Worm (Caenorhabditis elegans): ENCODE measurements around the gene F28C6.5.
A peak's percentile ranks its signal among the peaks of the same experiment; 100 is the strongest.

F28C6.5 gene

DNA sequence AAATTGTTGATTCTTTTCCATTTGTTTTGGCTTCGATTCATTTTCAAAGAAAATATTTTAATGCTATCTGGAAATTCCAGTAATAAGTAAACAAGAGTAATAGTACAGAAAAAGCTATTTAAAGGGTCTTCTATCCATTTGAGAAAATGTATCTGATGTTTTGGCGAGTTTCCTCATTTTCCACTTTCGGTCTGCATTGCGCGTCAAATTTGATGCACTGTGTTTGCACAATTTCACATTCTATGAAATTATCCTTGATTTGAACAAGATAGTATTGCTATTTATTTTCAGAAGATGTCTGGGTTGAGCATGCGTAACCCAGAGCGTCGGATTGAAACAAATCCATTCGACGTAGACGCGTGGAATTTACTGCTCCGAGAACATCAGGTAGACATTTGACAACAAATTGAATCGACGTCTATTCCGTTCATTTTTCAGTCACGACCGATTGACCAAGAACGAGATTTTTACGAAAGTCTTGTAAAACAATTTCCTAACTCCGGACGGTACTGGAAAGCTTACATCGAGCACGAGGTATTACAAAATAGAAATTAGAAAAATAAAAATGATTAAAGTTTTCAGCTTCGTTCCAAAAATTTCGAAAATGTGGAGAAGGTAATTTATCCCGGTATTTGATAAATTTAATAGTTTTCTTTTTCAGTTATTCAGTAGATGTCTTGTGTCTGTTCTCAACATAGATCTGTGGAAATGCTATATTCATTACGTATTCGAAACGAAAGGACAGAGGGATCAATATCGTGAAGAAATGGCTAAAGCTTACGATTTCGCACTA, 4.4 kb downstream of the F28C6.5 start, which contains the start of gene suf-1 (continued):
- TF ChIP-seq mxl-3 (GFP tag; optimal IDR thresholded peaks at IDR 0.05) (no peak), cey-2 (tag; optimal IDR thresholded peaks at IDR 0.05; ENCODE audit: borderline replicate concordance, insufficient read depth) (no peak), zfp-2 (tag; optimal IDR thresholded peaks at IDR 0.05) (no peak), unc-62 (GFP tag; optimal IDR thresholded peaks at IDR 0.05 in 1 of 2) (peak in 1 of 2 experiments; percentile 60), unc-62 (tag; optimal IDR thresholded peaks at IDR 0.05) (no peak), fos-1 (tag; optimal IDR thresholded peaks at IDR 0.05) (no peak), dmd-8 (GFP tag; IDR thresholded peaks at IDR 0.05) (peak; percentile 56; the same call in 1 of the 2 replicates), mdt-29 (GFP tag; IDR thresholded peaks at IDR 0.05) (0 out of 2 replicates have a peak, but pooled peaks have one; percentile 52), snpc-4 (tag; optimal IDR thresholded peaks at IDR 0.05) (no peak), ceh-20 (GFP tag; IDR thresholded peaks at IDR 0.05) (no peak), nhr-102 (tag; optimal IDR thresholded peaks at IDR 0.05) (no peak), ztf-7 (tag; optimal IDR thresholded peaks at IDR 0.05) (no peak), mes-2 (tag; optimal IDR thresholded peaks at IDR 0.05; ENCODE audit: poor library complexity, severe bottlenecking) (peak; percentile 69), rbr-2 (tag; optimal IDR thresholded peaks at IDR 0.05) (no peak), lim-7 (GFP tag; IDR thresholded peaks at IDR 0.05) (no peak), nhr-42 (GFP tag; IDR thresholded peaks at IDR 0.05) (no peak)

DNA sequence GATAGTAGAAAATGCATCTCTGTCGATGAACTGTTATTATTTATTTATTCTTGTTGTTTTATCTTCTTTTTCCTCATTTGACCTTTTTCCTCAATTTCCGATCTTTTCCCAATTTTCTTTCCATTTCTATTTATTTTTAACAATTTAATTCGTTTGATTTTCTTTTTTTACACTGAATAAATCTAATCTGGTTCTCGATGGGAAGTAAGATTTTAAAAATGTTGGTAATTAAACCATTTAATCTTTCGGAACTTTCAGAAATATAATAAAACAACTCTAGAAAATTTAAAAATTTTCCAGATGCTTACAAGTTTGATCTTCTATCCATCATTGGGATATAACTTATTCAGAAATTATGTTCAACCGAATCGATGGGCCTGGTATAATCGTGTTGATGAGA, 7.2 kb downstream of the F28C6.5 start, which contains the start of gene F28C6.8:
F28C6.8 (plus strand) TSS at position 301 of the 400 bp plus-strand sequence.
- TF ChIP-seq set-16 (GFP tag; IDR thresholded peaks at IDR 0.05) (no peak), ceh-82 (tag; optimal IDR thresholded peaks at IDR 0.05) (no peak), lir-3 (tag; optimal IDR thresholded peaks at IDR 0.05) (no peak), nhr-42 (GFP tag; IDR thresholded peaks at IDR 0.05) (no peak), dmd-9 (GFP tag; IDR thresholded peaks at IDR 0.05) (no peak), spr-3 (GFP tag; optimal IDR thresholded peaks at IDR 0.05) (no peak)

DNA sequence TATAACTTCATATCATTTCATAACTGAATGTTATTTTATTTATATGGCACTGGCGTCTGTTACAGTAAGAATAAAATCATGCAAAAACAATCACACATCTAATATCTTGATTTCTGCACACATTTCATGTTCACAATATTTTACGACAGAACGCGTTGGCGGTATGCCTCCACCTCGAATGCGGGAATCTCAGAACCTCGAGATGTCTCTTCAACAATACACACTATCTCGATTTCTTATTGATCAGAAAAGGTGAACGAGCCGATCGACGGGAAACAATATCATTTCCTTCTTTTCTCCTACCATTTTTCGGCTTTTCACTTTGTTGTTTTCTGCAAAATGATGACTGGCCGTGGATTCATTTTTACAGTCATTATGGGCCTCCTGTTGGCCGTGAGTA, 8.3 kb downstream of the F28C6.5 start, which contains the start of gene F28C6.10:
F28C6.10 (plus strand) TSS at position 301 of the 400 bp plus-strand sequence.
- TF ChIP-seq lin-39 (tag; optimal IDR thresholded peaks at IDR 0.05) (no peak), lim-7 (GFP tag; IDR thresholded peaks at IDR 0.05) (no peak), gei-8 (GFP tag; optimal IDR thresholded peaks at IDR 0.05) (no peak), aly-2 (tag; optimal IDR thresholded peaks at IDR 0.05) (no peak), lin-13 (GFP tag; optimal IDR thresholded peaks at IDR 0.05) (no peak), nhr-77 (tag; optimal IDR thresholded peaks at IDR 0.05) (no peak)

DNA sequence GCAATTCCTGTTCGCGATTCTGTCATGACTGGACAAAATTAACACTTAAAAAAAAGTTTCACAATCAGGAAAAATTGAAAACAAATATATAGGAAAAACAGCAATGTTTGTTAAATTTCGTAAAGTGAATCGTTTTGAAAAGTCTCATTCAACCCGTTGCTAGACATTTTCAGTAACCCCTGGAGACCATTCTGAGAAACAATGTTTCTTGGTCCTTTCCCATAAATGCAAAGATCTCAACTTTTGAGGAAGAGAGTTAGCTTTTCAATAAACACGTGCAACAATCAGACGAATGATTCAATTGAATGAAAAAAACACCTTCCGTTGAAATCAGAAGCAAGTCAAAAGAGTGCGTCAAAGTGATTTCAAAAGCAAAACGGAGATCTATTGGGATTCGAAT, 10.8 kb downstream of the F28C6.5 start, which contains the start of gene F28C6.9:
F28C6.9 (minus strand) TSS at position 101 of the 400 bp plus-strand sequence.
- TF ChIP-seq ZK337.2 (GFP tag; IDR thresholded peaks at IDR 0.05) (no peak), ztf-11 (tag; optimal IDR thresholded peaks at IDR 0.05) (no peak), nhr-25 (tag; optimal IDR thresholded peaks at IDR 0.05; ENCODE audit: borderline replicate concordance, insufficient read depth) (no peak), nhr-42 (GFP tag; IDR thresholded peaks at IDR 0.05) (no peak), mep-1 (tag; optimal IDR thresholded peaks at IDR 0.05) (no peak), unc-62 (GFP tag; optimal IDR thresholded peaks at IDR 0.05 in 1 of 2) (no peak), unc-62 (tag; optimal IDR thresholded peaks at IDR 0.05) (no peak), nhr-77 (tag; optimal IDR thresholded peaks at IDR 0.05) (no peak), R02D3.7 (tag; optimal IDR thresholded peaks at IDR 0.05) (no peak), nhr-11 (tag; optimal IDR thresholded peaks at IDR 0.05) (no peak), Y48G9A.11 (GFP tag; IDR thresholded peaks at IDR 0.05) (no peak), dmd-9 (GFP tag; IDR thresholded peaks at IDR 0.05) (no peak), aha-1 (tag) (no peak), Y105C5A.15 (GFP tag; IDR thresholded peaks at IDR 0.05) (no peak)
